Fruit fly (Drosophila melanogaster): ENCODE data around the gene knk.

The knk gene

DNA sequence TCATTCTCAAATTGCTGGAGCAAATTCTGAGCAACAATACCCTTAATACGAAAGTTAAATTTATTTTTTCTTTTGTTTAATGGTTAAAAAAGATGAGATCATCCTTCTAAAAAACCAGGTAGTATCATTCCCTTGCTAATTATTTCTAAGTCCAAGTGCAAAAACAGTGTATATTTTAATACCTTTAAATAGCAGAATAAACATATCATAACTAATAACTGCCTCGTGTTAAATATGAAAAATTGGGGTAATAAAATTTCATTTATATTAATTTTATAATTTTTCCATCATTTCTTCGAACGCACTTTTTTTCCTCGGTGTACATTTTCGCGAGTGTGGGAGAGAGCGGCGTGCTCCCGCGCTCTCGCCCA is 13.7 kb downstream of the knk start:
- TF ChIP-seq pan (optimal IDR thresholded peaks at IDR 0.05) (no peak), pan (GFP tag; optimal IDR thresholded peaks at IDR 0.05 in 1 of 2, IDR thresholded peaks at IDR 0.05 in 1 of 2) (peak in 1 of 2 experiments; percentile 7), CG6689 (GFP tag; IDR thresholded peaks at IDR 0.05) (no peak), Abd-B (GFP tag; optimal IDR thresholded peaks at IDR 0.05) (no peak), CG14441 (GFP tag; IDR thresholded peaks at IDR 0.05) (no peak), HLH3B (GFP tag; IDR thresholded peaks at IDR 0.05) (no peak), Bteb2 (GFP tag; optimal IDR thresholded peaks at IDR 0.05) (no peak), pnt (GFP tag; optimal IDR thresholded peaks at IDR 0.05) (no peak), YL-1 (GFP tag; optimal IDR thresholded peaks at IDR 0.05) (no peak), CG11695 (GFP tag; IDR thresholded peaks at IDR 0.05) (0 out of 3 replicates have a peak, but pooled peaks have one; percentile 10), CG3838 (GFP tag; optimal IDR thresholded peaks at IDR 0.05) (no peak), fd96Cb (tag; optimal IDR thresholded peaks at IDR 0.05) (peak; percentile 30), Ets65A (GFP tag) (no peak), B-H2 (GFP tag; optimal IDR thresholded peaks at IDR 0.05) (no peak), CG18011 (GFP tag; optimal IDR thresholded peaks at IDR 0.05) (no peak), CG12391 (tag; optimal IDR thresholded peaks at IDR 0.05) (peak; percentile 4), MESR4 (GFP tag; optimal IDR thresholded peaks at IDR 0.05) (no peak), Lhr (GFP tag; optimal IDR thresholded peaks at IDR 0.05) (no peak), sim (GFP tag; IDR thresholded peaks at IDR 0.05) (no peak), CG7357 (GFP tag; IDR thresholded peaks at IDR 0.05) (no peak), Opbp (GFP tag; IDR thresholded peaks at IDR 0.05; ENCODE audit: partially characterized antibody) (no peak), NK7.1 (GFP tag; optimal IDR thresholded peaks at IDR 0.05) (no peak), org-1 (GFP tag; optimal IDR thresholded peaks at IDR 0.05) (no peak), esg (GFP tag; conservative IDR thresholded peaks at IDR 0.05) (no peak), CG30403 (GFP tag; optimal IDR thresholded peaks at IDR 0.05) (peak; percentile 44), CG3847 (GFP tag; IDR thresholded peaks at IDR 0.05) (no peak), CG2129 (GFP tag; IDR thresholded peaks at IDR 0.05; ENCODE audit: partially characterized antibody) (no peak), sens (GFP tag) (no peak), p53 (GFP tag; optimal IDR thresholded peaks at IDR 0.05) (no peak), dmrt99B (tag; optimal IDR thresholded peaks at IDR 0.05) (peak; percentile 5), Sin3A (optimal IDR thresholded peaks at IDR 0.05) (no peak), btn (GFP tag; optimal IDR thresholded peaks at IDR 0.05) (no peak), CrebB (tag; optimal IDR thresholded peaks at IDR 0.05) (no peak), pfk (GFP tag; optimal IDR thresholded peaks at IDR 0.05) (no peak), NC2β (GFP tag; optimal IDR thresholded peaks at IDR 0.05) (no peak), tll (GFP tag; optimal IDR thresholded peaks at IDR 0.05) (no peak), C15 (GFP tag; IDR thresholded peaks at IDR 0.05) (no peak), Meics (GFP tag; optimal IDR thresholded peaks at IDR 0.05) (peak; percentile 12), yki (optimal IDR thresholded peaks at IDR 0.05) (no peak), CG15696 (tag; optimal IDR thresholded peaks at IDR 0.05) (peak; percentile 24), CG15073 (GFP tag; optimal IDR thresholded peaks at IDR 0.05) (no peak), CG11696 (GFP tag; IDR thresholded peaks at IDR 0.05) (no peak), Fer3 (tag; optimal IDR thresholded peaks at IDR 0.05) (no peak), mam (GFP tag; optimal IDR thresholded peaks at IDR 0.05) (no peak), sens-2 (GFP tag; IDR thresholded peaks at IDR 0.05) (no peak), vvl (GFP tag; IDR thresholded peaks at IDR 0.05) (no peak), ind (GFP tag; optimal IDR thresholded peaks at IDR 0.05) (peak; percentile 4), ranshi (GFP tag; IDR thresholded peaks at IDR 0.05) (0 out of 2 replicates have a peak, but pooled peaks have one; percentile 22), CG17829 (tag; optimal IDR thresholded peaks at IDR 0.05) (peak; percentile 32), Optix (GFP tag; IDR thresholded peaks at IDR 0.05) (no peak), CG14667 (GFP tag; IDR thresholded peaks at IDR 0.05) (no peak), CG34422 (GFP tag; IDR thresholded peaks at IDR 0.05) (no peak), bigmax (GFP tag; optimal IDR thresholded peaks at IDR 0.05) (no peak), gro (GFP tag; optimal IDR thresholded peaks at IDR 0.05) (no peak)

All from whole organism, embryonic.